Worm (Caenorhabditis elegans) whole organism, mixed stage, embryonic: ENCODE results near the gene T22C8.1.

Experiments used
- M03D4.4 ChIP-seq: sonication (generic microtip); optimal IDR thresholded peaks from 2 replicates; lab custom pipeline; 2017; ENCODE audit warnings: mild to moderate bottlenecking, missing genetic modification characterization, missing compliant biosample characterization
- bed-3 ChIP-seq: fragments of 200-800 bp; sonication (Bioruptor generic); optimal IDR thresholded peaks from 3 replicates; lab custom pipeline; 2018; ENCODE audit warnings: mild to moderate bottlenecking, missing genetic modification characterization, moderate library complexity, missing compliant biosample characterization
- blmp-1 ChIP-seq: fragments of 150-350 bp; optimal IDR thresholded peaks from 2 replicates; lab custom pipeline; 2014; ENCODE audit warnings: missing biosample characterization, missing genetic modification characterization
- ceh-39 ChIP-seq: fragments of 150-350 bp; optimal IDR thresholded peaks from 2 replicates; lab custom pipeline; 2014; ENCODE audit warnings: missing biosample characterization, missing genetic modification characterization
- ceh-43 ChIP-seq: fragments of 200-800 bp; sonication (Bioruptor generic); optimal IDR thresholded peaks from 2 replicates; lab custom pipeline; 2018; ENCODE audit warnings: mild to moderate bottlenecking, missing genetic modification characterization, moderate library complexity, missing compliant biosample characterization
- ceh-83 ChIP-seq: fragments of 200-800 bp; sonication (Bioruptor generic); optimal IDR thresholded peaks from 2 replicates; lab custom pipeline; 2018; ENCODE audit warnings: mild to moderate bottlenecking, missing genetic modification characterization, missing compliant biosample characterization
- ces-1 ChIP-seq: fragments of 150-350 bp; optimal IDR thresholded peaks from 2 replicates; lab custom pipeline; 2014; ENCODE audit warnings: missing biosample characterization, missing genetic modification reagents, missing genetic modification characterization
- cnd-1 ChIP-seq: fragments of 200-800 bp; sonication (Bioruptor generic); optimal IDR thresholded peaks from 2 replicates; lab custom pipeline; 2018; ENCODE audit warnings: mild to moderate bottlenecking, missing genetic modification characterization, missing compliant biosample characterization
- drap-1 ChIP-seq: fragments of 200-800 bp; sonication (Bioruptor generic); optimal IDR thresholded peaks from 3 replicates; lab custom pipeline; 2018; ENCODE audit warnings: mild to moderate bottlenecking, missing genetic modification characterization, missing compliant biosample characterization
- elt-1 ChIP-seq: sonication (generic microtip); optimal IDR thresholded peaks from 2 replicates; lab custom pipeline; 2017; ENCODE audit warnings: missing genetic modification characterization, mild to moderate bottlenecking, missing compliant biosample characterization, antibody characterized with exemption, moderate library complexity, borderline replicate concordance; ENCODE audit not compliant: insufficient read depth
- elt-3 ChIP-seq: fragments of 150-350 bp; optimal IDR thresholded peaks from 2 replicates; lab custom pipeline; 2014; ENCODE audit warnings: missing biosample characterization, missing genetic modification characterization
- flh-1 ChIP-seq: fragments of 200-800 bp; sonication (Bioruptor generic); optimal IDR thresholded peaks from 2 replicates; lab custom pipeline; 2018; ENCODE audit warnings: mild to moderate bottlenecking, missing genetic modification characterization, moderate library complexity, missing compliant biosample characterization
- ham-2 ChIP-seq: fragments of 200-800 bp; sonication (Bioruptor generic); optimal IDR thresholded peaks from 2 replicates; lab custom pipeline; 2018; ENCODE audit warnings: mild to moderate bottlenecking, missing genetic modification characterization, missing compliant biosample characterization
- hlh-1 ChIP-seq: fragments of 150-350 bp; optimal IDR thresholded peaks from 2 replicates; lab custom pipeline; 2014; ENCODE audit warnings: missing biosample characterization, missing genetic modification reagents, missing genetic modification characterization
- lin-13 ChIP-seq: fragments of 150-350 bp; optimal IDR thresholded peaks from 2 replicates; lab custom pipeline; 2014; ENCODE audit warnings: missing biosample characterization, missing genetic modification characterization
- lin-32 ChIP-seq: fragments of 200-800 bp; sonication (Bioruptor generic); optimal IDR thresholded peaks from 2 replicates; lab custom pipeline; 2018; ENCODE audit warnings: mild to moderate bottlenecking, missing genetic modification characterization, missing compliant biosample characterization
- lsy-2 ChIP-seq: fragments of 150-350 bp; optimal IDR thresholded peaks from 2 replicates; lab custom pipeline; 2014; ENCODE audit warnings: missing biosample characterization, missing genetic modification characterization
- mab-5 ChIP-seq: fragments of 150-350 bp; optimal IDR thresholded peaks from 2 replicates; lab custom pipeline; 2014; ENCODE audit warnings: missing biosample characterization, missing genetic modification characterization
- mep-1 ChIP-seq: fragments of 150-350 bp; optimal IDR thresholded peaks from 2 replicates; lab custom pipeline; 2017; ENCODE audit warnings: missing biosample characterization, missing genetic modification reagents, missing genetic modification characterization, inconsistent platforms
- mls-2 ChIP-seq: sonication (generic microtip); optimal IDR thresholded peaks from 2 replicates; lab custom pipeline; 2016; ENCODE audit warnings: mild to moderate bottlenecking, missing genetic modification characterization, moderate library complexity, missing compliant biosample characterization
- nhr-12 ChIP-seq: fragments of 150-350 bp; optimal IDR thresholded peaks from 2 replicates; lab custom pipeline; 2014; ENCODE audit warnings: missing biosample characterization, missing genetic modification characterization
- nhr-2 ChIP-seq: fragments of 150-350 bp; optimal IDR thresholded peaks from 2 replicates; lab custom pipeline; 2014; ENCODE audit warnings: missing biosample characterization, missing genetic modification characterization
- nhr-237 ChIP-seq: fragments of 150-350 bp; optimal IDR thresholded peaks from 2 replicates; lab custom pipeline; 2014; ENCODE audit warnings: missing biosample characterization, missing genetic modification characterization
- nhr-28 ChIP-seq: fragments of 150-350 bp; optimal IDR thresholded peaks from 2 replicates; lab custom pipeline; 2014; ENCODE audit warnings: missing biosample characterization, missing genetic modification characterization
- nhr-76 ChIP-seq: sonication (generic microtip); optimal IDR thresholded peaks from 2 replicates; lab custom pipeline; 2017; ENCODE audit warnings: missing biosample characterization, missing genetic modification characterization
- pha-4 ChIP-seq: fragments of 150-350 bp; optimal IDR thresholded peaks from 2 replicates; lab custom pipeline; 2018; ENCODE audit warnings: missing biosample characterization, missing genetic modification reagents, missing genetic modification characterization
- sem-2 ChIP-seq: fragments of 200-800 bp; sonication (Bioruptor generic); optimal IDR thresholded peaks from 2 replicates; lab custom pipeline; 2018; ENCODE audit warnings: mild to moderate bottlenecking, missing genetic modification characterization, missing compliant biosample characterization
- snpc-4 ChIP-seq: fragments of 150-350 bp; optimal IDR thresholded peaks from 2 replicates; lab custom pipeline; 2014; ENCODE audit warnings: missing biosample characterization, missing genetic modification characterization
- sptf-1 ChIP-seq: sonication (generic microtip); optimal IDR thresholded peaks from 2 replicates; lab custom pipeline; 2017; ENCODE audit warnings: mild to moderate bottlenecking, missing genetic modification characterization, moderate library complexity, missing compliant biosample characterization
- tbx-8 ChIP-seq: fragments of 200-800 bp; sonication (Bioruptor generic); optimal IDR thresholded peaks from 2 replicates; lab custom pipeline; 2018; ENCODE audit warnings: mild to moderate bottlenecking, missing genetic modification characterization, moderate library complexity, missing compliant biosample characterization
- unc-120 ChIP-seq: sonication (generic microtip); optimal IDR thresholded peaks from 2 replicates; lab custom pipeline; 2017; ENCODE audit warnings: missing genetic modification characterization, missing compliant biosample characterization; ENCODE audit not compliant: poor library complexity, severe bottlenecking
- unc-39 ChIP-seq: fragments of 150-350 bp; optimal IDR thresholded peaks from 2 replicates; lab custom pipeline; 2014; ENCODE audit warnings: missing biosample characterization, missing genetic modification characterization
- unc-62 ChIP-seq: fragments of 150-350 bp; optimal IDR thresholded peaks from 2 replicates; lab custom pipeline; 2014; ENCODE audit warnings: missing biosample characterization, missing genetic modification reagents, missing genetic modification characterization
- zip-8 ChIP-seq: fragments of 150-350 bp; optimal IDR thresholded peaks from 2 replicates; lab custom pipeline; 2014; ENCODE audit warnings: missing biosample characterization, missing genetic modification characterization
- ztf-11 ChIP-seq: fragments of 150-350 bp; optimal IDR thresholded peaks from 2 replicates; lab custom pipeline; 2014; ENCODE audit warnings: missing biosample characterization, missing genetic modification characterization

The T22C8.1 gene

ce11 chrII:8569038-8569977, 43.3 kb upstream of the T22C8.1 start, which contains the start of the genes col-38 and rpl-5:
col-38 (minus strand) TSS chrII:8569088.
rpl-5 (plus strand) TSS chrII:8569927.
- TF ChIP-seq ceh-43 (GFP tag; lab: Kevin White, UChicago) (no peak), nhr-28 (tag; lab: Kevin White, UChicago) (no peak), unc-62 (GFP tag; lab: Kevin White, UChicago) (peak; percentile 32), ceh-83 (no peak), ces-1 (GFP tag; lab: Kevin White, UChicago) (peak; percentile 79), nhr-12 (tag; lab: Kevin White, UChicago) (no peak), lsy-2 (tag; lab: Kevin White, UChicago) (peak; percentile 96), snpc-4 (tag; lab: Kevin White, UChicago) (no peak), mab-5 (tag; lab: Kevin White, UChicago) (no peak), bed-3 (no peak), M03D4.4 (no peak), pha-4 (tag; lab: Kevin White, UChicago) (peak; percentile 90), mls-2 (tag; lab: Kevin White, UChicago) (peak; percentile 54), sptf-1 (tag; lab: Kevin White, UChicago) (peak; percentile 81), sem-2 (no peak), tbx-8 (GFP tag; lab: Kevin White, UChicago) (no peak), elt-1 (tag; lab: Kevin White, UChicago) (no peak), nhr-2 (peak; percentile 54), unc-39 (tag; lab: Kevin White, UChicago) (no peak), hlh-1 (tag; lab: Kevin White, UChicago) (peak; percentile 40), nhr-76 (no peak), lin-32 (no peak), flh-1 (GFP tag; lab: Kevin White, UChicago) (no peak), mep-1 (tag; lab: Kevin White, UChicago) (peak; percentile 93), ztf-11 (tag; lab: Kevin White, UChicago) (no peak), elt-3 (tag; lab: Kevin White, UChicago) (no peak), nhr-237 (tag; lab: Kevin White, UChicago) (peak; percentile 91), ham-2 (no peak), cnd-1 (tag; lab: Kevin White, UChicago) (peak; percentile 39), drap-1 (no peak), lin-13 (tag; lab: Kevin White, UChicago) (peak; percentile 87), blmp-1 (tag; lab: Kevin White, UChicago) (no peak), zip-8 (no peak), unc-120 (tag; lab: Kevin White, UChicago) (peak; percentile 13), ceh-39 (tag; lab: Kevin White, UChicago) (peak; percentile 82)

DNA sequence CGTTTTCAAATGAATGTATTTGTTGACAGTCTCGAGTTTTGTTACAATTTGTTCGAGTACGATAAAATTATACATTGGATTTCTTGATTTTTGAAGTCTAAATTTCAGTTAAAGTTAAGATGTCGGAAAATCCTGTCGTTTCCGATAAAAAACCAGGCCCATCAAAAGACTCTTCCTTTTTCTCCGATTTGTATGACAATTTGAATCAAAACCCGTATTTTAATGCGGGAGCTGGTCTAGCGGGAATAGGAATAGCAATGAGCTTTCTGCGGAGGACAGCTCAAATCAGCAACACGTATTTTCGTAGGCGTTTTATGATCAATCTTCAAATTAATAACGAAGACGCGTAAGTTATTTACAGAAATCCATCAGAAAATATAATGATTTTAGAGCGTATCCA, 41.6 kb upstream of the T22C8.1 start, which contains the start of gene bcs-1:
Gene bcs-1 (plus strand): TSS at position 109 of the 400 bp plus-strand sequence.
- TF ChIP-seq sptf-1 (tag; lab: Kevin White, UChicago) (no peak), snpc-4 (tag; lab: Kevin White, UChicago) (no peak), tbx-8 (GFP tag; lab: Kevin White, UChicago) (no peak), ceh-39 (tag; lab: Kevin White, UChicago) (no peak), lsy-2 (tag; lab: Kevin White, UChicago) (no peak), zip-8 (no peak), ztf-11 (tag; lab: Kevin White, UChicago) (no peak), unc-39 (tag; lab: Kevin White, UChicago) (no peak), drap-1 (no peak), nhr-76 (no peak), pha-4 (tag; lab: Kevin White, UChicago) (no peak), blmp-1 (tag; lab: Kevin White, UChicago) (no peak), flh-1 (GFP tag; lab: Kevin White, UChicago) (no peak), elt-1 (tag; lab: Kevin White, UChicago) (no peak)
